Fruit fly (Drosophila melanogaster): ENCODE measurements around the gene Btk.
A peak's percentile ranks its signal among the peaks of the same experiment; 100 is the strongest.

Gene Btk

dm6 chr2L:8211070-8211469, 89.8 kb downstream of the Btk start, which contains the start of gene Ssb-c31a (continued):
- no peak for TF ChIP-seq slou (GFP tag; optimal IDR thresholded peaks at IDR 0.05)
- TF ChIP-seq sens-2 (GFP tag; IDR thresholded peaks at IDR 0.05): no peak
- TF ChIP-seq CG8089 (GFP tag; optimal IDR thresholded peaks at IDR 0.05): no peak
- TF ChIP-seq CG11695 (GFP tag; IDR thresholded peaks at IDR 0.05): no peak
- no peak for TF ChIP-seq fd102C (GFP tag; optimal IDR thresholded peaks at IDR 0.05)
- TF ChIP-seq Ssrp (tag; optimal IDR thresholded peaks at IDR 0.05): peak; percentile 15
- TF ChIP-seq D (optimal IDR thresholded peaks at IDR 0.05): no peak
- no peak for TF ChIP-seq D (GFP tag; optimal IDR thresholded peaks at IDR 0.05)
- TF ChIP-seq CG4328 (GFP tag; optimal IDR thresholded peaks at IDR 0.05): peak; percentile 59
- TF ChIP-seq CkIIα-i1 (GFP tag; IDR thresholded peaks at IDR 0.05): no peak
- TF ChIP-seq Fer2 (tag; optimal IDR thresholded peaks at IDR 0.05): peak; percentile 15
- TF ChIP-seq CG2129 (GFP tag; IDR thresholded peaks at IDR 0.05; ENCODE audit: partially characterized antibody): peak; percentile 76
- TF ChIP-seq CG15011 (GFP tag; optimal IDR thresholded peaks at IDR 0.05): no peak
- no peak for TF ChIP-seq CG2202 (tag; optimal IDR thresholded peaks at IDR 0.05)
- TF ChIP-seq CG8924 (tag; optimal IDR thresholded peaks at IDR 0.05): peak; percentile 23
- no peak for TF ChIP-seq CG4360 (GFP tag; IDR thresholded peaks at IDR 0.05)
- no peak for TF ChIP-seq Optix (GFP tag; IDR thresholded peaks at IDR 0.05)
- TF ChIP-seq croc (GFP tag; conservative IDR thresholded peaks at IDR 0.05): peak; percentile 33; the same call in 1 of the 3 replicates
- TF ChIP-seq Atf3 (GFP tag; optimal IDR thresholded peaks at IDR 0.05): no peak
- peak; percentile 10 for TF ChIP-seq CG33213 (GFP tag; optimal IDR thresholded peaks at IDR 0.05)
- no peak for TF ChIP-seq Rx (GFP tag; IDR thresholded peaks at IDR 0.05)
- peak; percentile 59 for TF ChIP-seq tin (GFP tag; optimal IDR thresholded peaks at IDR 0.05)
- no peak for TF ChIP-seq Elba2 (GFP tag; optimal IDR thresholded peaks at IDR 0.05)
- peak; percentile 46 for TF ChIP-seq CG15601 (tag; optimal IDR thresholded peaks at IDR 0.05)
- peak; percentile 15 for TF ChIP-seq CG4820 (GFP tag; optimal IDR thresholded peaks at IDR 0.05)
- TF ChIP-seq Pdp1 (GFP tag; optimal IDR thresholded peaks at IDR 0.05): peak; percentile 56 to 61
- TF ChIP-seq CG1529 (GFP tag; optimal IDR thresholded peaks at IDR 0.05): peak; percentile 23
- peak; percentile 29; the same call in 1 of the 3 replicates for TF ChIP-seq CG34422 (GFP tag; IDR thresholded peaks at IDR 0.05)
- TF ChIP-seq cwo (GFP tag; optimal IDR thresholded peaks at IDR 0.05): peak; percentile 20
- no peak for TF ChIP-seq sqz (GFP tag; optimal IDR thresholded peaks at IDR 0.05)
- no peak for TF ChIP-seq Tbp (GFP tag; optimal IDR thresholded peaks at IDR 0.05)
- TF ChIP-seq CG32767 (GFP tag; IDR thresholded peaks at IDR 0.05): no peak
- no peak for TF ChIP-seq CTCF (GFP tag; optimal IDR thresholded peaks at IDR 0.05)
- TF ChIP-seq dm (GFP tag; optimal IDR thresholded peaks at IDR 0.05): peak; percentile 20
- 0 out of 4 replicates have a peak, but pooled peaks have one; percentile 47 for TF ChIP-seq chinmo (GFP tag; IDR thresholded peaks at IDR 0.05; ENCODE audit: partially characterized antibody)
- TF ChIP-seq Ada2b (GFP tag; IDR thresholded peaks at IDR 0.05): no peak
- peak; percentile 81 for TF ChIP-seq CG3847 (GFP tag; IDR thresholded peaks at IDR 0.05)
- peak; percentile 45 for TF ChIP-seq CG12942 (GFP tag; optimal IDR thresholded peaks at IDR 0.05)
- no peak for TF ChIP-seq wek (GFP tag; optimal IDR thresholded peaks at IDR 0.05)
- TF ChIP-seq Poxn (GFP tag; IDR thresholded peaks at IDR 0.05): no peak
- peak; percentile 60 for TF ChIP-seq CG2712 (tag; optimal IDR thresholded peaks at IDR 0.05)
- no peak for TF ChIP-seq mirr (GFP tag; optimal IDR thresholded peaks at IDR 0.05)
- TF ChIP-seq Scr (GFP tag; IDR thresholded peaks at IDR 0.05; ENCODE audit: partially characterized antibody): peak; percentile 86
- TF ChIP-seq CG9727 (GFP tag; optimal IDR thresholded peaks at IDR 0.05): peak; percentile 45
- peak; percentile 80 for TF ChIP-seq unc-4 (GFP tag; IDR thresholded peaks at IDR 0.05; ENCODE audit: partially characterized antibody)
- peak; percentile 13 for TF ChIP-seq Spps (tag; optimal IDR thresholded peaks at IDR 0.05)
- no peak for TF ChIP-seq CG6272 (GFP tag; IDR thresholded peaks at IDR 0.05)
- no peak for TF ChIP-seq CG2889 (GFP tag; IDR thresholded peaks at IDR 0.05)
- TF ChIP-seq CG34376 (GFP tag; optimal IDR thresholded peaks at IDR 0.05): peak; percentile 64
- peak; percentile 61 for TF ChIP-seq CG10147 (GFP tag; optimal IDR thresholded peaks at IDR 0.05)
- peak; percentile 60 for TF ChIP-seq CoRest (tag; optimal IDR thresholded peaks at IDR 0.05)
- TF ChIP-seq maf-S (GFP tag; optimal IDR thresholded peaks at IDR 0.05): peak; percentile 51

Data from whole organism, embryonic.